Fruit fly (Drosophila melanogaster): ENCODE measurements around the gene hwt.

- TF ChIP-seq Sin3A (optimal IDR thresholded peaks at IDR 0.05) (no peak), h (optimal IDR thresholded peaks at IDR 0.05) (no peak)
Observed at dm6 chrX:12496497-12496896, 71.8 kb downstream of the hwt start, which contains the start of gene Mks1.
